Worm (Caenorhabditis elegans): ENCODE data around the gene T04A6.1.

DNA sequence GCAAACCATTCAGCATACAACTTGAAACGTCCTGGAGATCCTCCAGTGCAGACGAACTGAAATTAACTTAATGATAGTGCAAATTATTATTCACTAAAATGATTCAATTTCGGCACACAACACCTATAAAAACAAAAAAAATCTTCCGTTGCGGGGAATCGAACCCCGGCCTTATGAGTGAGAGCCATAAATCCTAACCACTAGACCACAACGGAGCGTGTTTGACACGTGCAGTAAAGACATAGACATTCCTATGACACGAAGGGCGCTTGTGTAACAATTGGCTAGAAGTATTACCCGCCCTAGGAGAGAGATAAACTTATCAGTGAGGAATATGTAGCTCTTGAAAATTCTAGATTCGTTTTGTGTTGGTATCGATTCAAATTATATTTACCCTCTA is 25.7 kb downstream of the T04A6.1 start:
- TF ChIP-seq nhr-129 (tag; optimal IDR thresholded peaks at IDR 0.05) (peak; percentile 54), blmp-1 (tag; optimal IDR thresholded peaks at IDR 0.05; ENCODE audit: insufficient read depth) (no peak), nhr-12 (tag; optimal IDR thresholded peaks at IDR 0.05) (no peak), ama-1 (optimal IDR thresholded peaks at IDR 0.05) (peak; percentile 43), Y55F3AM.14 (GFP tag; optimal IDR thresholded peaks at IDR 0.05) (no peak), lin-11 (tag; optimal IDR thresholded peaks at IDR 0.05) (no peak), fos-1 (tag; optimal IDR thresholded peaks at IDR 0.05) (peak; percentile 28), crh-2 (tag; optimal IDR thresholded peaks at IDR 0.05) (peak; percentile 13), snpc-4 (tag; optimal IDR thresholded peaks at IDR 0.05) (no peak), dmd-4 (tag; optimal IDR thresholded peaks at IDR 0.05) (no peak), nhr-10 (tag; optimal IDR thresholded peaks at IDR 0.05) (no peak), peb-1 (tag; optimal IDR thresholded peaks at IDR 0.05) (no peak)
